Worm (Caenorhabditis elegans): Measurements from ENCODE around the gene C17H12.2.

C17H12.2 gene

ce11 chrIV:6839091-6839522 lies 48.8 kb upstream of the C17H12.2 start (continued):
- TF ChIP-seq unc-86 (tag; optimal IDR thresholded peaks at IDR 0.05) = no peak
- no peak for TF ChIP-seq sdc-2 (tag; optimal IDR thresholded peaks at IDR 0.05)
- TF ChIP-seq unc-55 (GFP tag; optimal IDR thresholded peaks at IDR 0.05) = peak; percentile 85
- TF ChIP-seq nhr-232 (tag; optimal IDR thresholded peaks at IDR 0.05) = no peak
- peak; percentile 83 for TF ChIP-seq ceh-18 (tag; optimal IDR thresholded peaks at IDR 0.05)
- no peak for TF ChIP-seq elt-4 (tag; optimal IDR thresholded peaks at IDR 0.05)
- TF ChIP-seq unc-42 (tag; optimal IDR thresholded peaks at IDR 0.05) = peak; percentile 64
- no peak for TF ChIP-seq C38D4.7 (GFP tag; optimal IDR thresholded peaks at IDR 0.05)
- TF ChIP-seq fax-1 (tag; optimal IDR thresholded peaks at IDR 0.05) = no peak
- TF ChIP-seq che-1 (tag; optimal IDR thresholded peaks at IDR 0.05) = no peak
- TF ChIP-seq ceh-6 (GFP tag; optimal IDR thresholded peaks at IDR 0.05) = no peak
- no peak for TF ChIP-seq ceh-2 (tag; optimal IDR thresholded peaks at IDR 0.05)
- no peak for TF ChIP-seq K09A11.1 (tag; optimal IDR thresholded peaks at IDR 0.05; ENCODE audit: insufficient read depth)
- TF ChIP-seq ceh-34 (tag; optimal IDR thresholded peaks at IDR 0.05) = peak; percentile 29
- no peak for TF ChIP-seq madf-2 (tag; optimal IDR thresholded peaks at IDR 0.05)
- TF ChIP-seq T23F11.4 (GFP tag; optimal IDR thresholded peaks at IDR 0.05) = no peak
- TF ChIP-seq tbx-2 (tag; optimal IDR thresholded peaks at IDR 0.05) = peak; percentile 58
- TF ChIP-seq gmeb-2 (tag; optimal IDR thresholded peaks at IDR 0.05) = no peak
- no peak for TF ChIP-seq hlh-8 (tag; optimal IDR thresholded peaks at IDR 0.05)
- no peak for TF ChIP-seq K02D7.2 (tag; optimal IDR thresholded peaks at IDR 0.05)

- TF ChIP-seq lim-6 (tag; optimal IDR thresholded peaks at IDR 0.05) = no peak
- no peak for TF ChIP-seq ref-2 (tag; optimal IDR thresholded peaks at IDR 0.05)
- TF ChIP-seq hlh-30 (tag; optimal IDR thresholded peaks at IDR 0.05; ENCODE audit: insufficient read depth) = no peak
- no peak for TF ChIP-seq elt-2 (tag; optimal IDR thresholded peaks at IDR 0.05)
- no peak for TF ChIP-seq sdc-2 (tag; optimal IDR thresholded peaks at IDR 0.05)
- TF ChIP-seq ceh-24 (tag; optimal IDR thresholded peaks at IDR 0.05) = no peak
- no peak for TF ChIP-seq fkh-10 (GFP tag; optimal IDR thresholded peaks at IDR 0.05)
- no peak for TF ChIP-seq ceh-45 (GFP tag; IDR thresholded peaks at IDR 0.05)
- TF ChIP-seq ama-1 (optimal IDR thresholded peaks at IDR 0.05) = no peak
- no peak for TF ChIP-seq ceh-31 (tag; optimal IDR thresholded peaks at IDR 0.05)
- TF ChIP-seq ceh-14 (tag; optimal IDR thresholded peaks at IDR 0.05) = no peak
- no peak for TF ChIP-seq mec-3 (tag; optimal IDR thresholded peaks at IDR 0.05; ENCODE audit: borderline replicate concordance)
- TF ChIP-seq che-1 (tag; optimal IDR thresholded peaks at IDR 0.05) = no peak
Measured at ce11 chrIV:6836769-6837168, 46.5 kb upstream of the C17H12.2 start.

ce11 chrIV:6834705-6835104 lies 44.4 kb upstream of the C17H12.2 start:
- TF ChIP-seq ceh-6 (GFP tag; optimal IDR thresholded peaks at IDR 0.05) (no peak), ceh-14 (tag; optimal IDR thresholded peaks at IDR 0.05) (no peak), hlh-15 (tag; optimal IDR thresholded peaks at IDR 0.05) (no peak), dmd-4 (tag; optimal IDR thresholded peaks at IDR 0.05; ENCODE audit: borderline replicate concordance) (no peak), gmeb-2 (tag; optimal IDR thresholded peaks at IDR 0.05) (no peak), lin-11 (tag; optimal IDR thresholded peaks at IDR 0.05) (no peak), unc-42 (tag; optimal IDR thresholded peaks at IDR 0.05) (peak; percentile 23), nhr-11 (tag; optimal IDR thresholded peaks at IDR 0.05) (no peak), ahr-1 (tag; optimal IDR thresholded peaks at IDR 0.05) (no peak)

- TF ChIP-seq zip-5 (tag; optimal IDR thresholded peaks at IDR 0.05) (no peak), tbx-7 (tag; optimal IDR thresholded peaks at IDR 0.05) (no peak), syd-9 (tag; optimal IDR thresholded peaks at IDR 0.05) (no peak), C38D4.7 (GFP tag; optimal IDR thresholded peaks at IDR 0.05) (no peak), K02D7.2 (tag; optimal IDR thresholded peaks at IDR 0.05) (no peak), che-1 (tag; optimal IDR thresholded peaks at IDR 0.05) (no peak)
Measured at ce11 chrIV:6833617-6834016, 43.3 kb upstream of the C17H12.2 start.
